Worm (Caenorhabditis elegans) whole organism, L3 larva: ENCODE data around the gene agt-1.

ENCODE experiments used
- ama-1 ChIP-seq: fragments of 150-350 bp; optimal IDR thresholded peaks from 2 replicates; lab custom pipeline; 2018
- elt-3 ChIP-seq, 3 experiments: fragments of 150-350 bp in 1 of 3; sonication (generic microtip) in 2 of 3; optimal IDR thresholded peaks; 2 replicates in 2 of 3; 4 replicates in 1 of 3; lab custom pipeline; 2014 to 2017; ENCODE audit warnings: missing biosample characterization in 3 of 3, missing genetic modification characterization in 3 of 3
- fkh-10 ChIP-seq: sonication (generic microtip); optimal IDR thresholded peaks from 2 replicates; lab custom pipeline; 2017; ENCODE audit warnings: missing biosample characterization, missing genetic modification reagents, missing genetic modification characterization
- nhr-11 ChIP-seq: fragments of 150-350 bp; optimal IDR thresholded peaks from 2 replicates; lab custom pipeline; 2014; ENCODE audit warnings: missing biosample characterization, missing genetic modification characterization
- nhr-77 ChIP-seq: fragments of 150-350 bp; optimal IDR thresholded peaks from 2 replicates; lab custom pipeline; 2014; ENCODE audit warnings: missing biosample characterization, missing genetic modification characterization

- TF ChIP-seq nhr-77 (tag; lab: Kevin White, UChicago) (no peak), elt-3 (tag; optimal IDR thresholded peaks at IDR 0.05; lab: Kevin White, UChicago) (no peak), nhr-11 (tag; lab: Kevin White, UChicago) (no peak), ama-1 (no peak), fkh-10 (GFP tag; lab: Kevin White, UChicago) (no peak)
Observed at ce11 chrIV:13390770-13391169, 21.6 kb upstream of the agt-1 start.
